Worm (Caenorhabditis elegans): ENCODE data around the gene mtss-1.

ce11 chrIII:8731310-8731709 lies 36.8 kb upstream of the mtss-1 start, which contains the start of gene ZK370.4:
- no peak for TF ChIP-seq ces-1 (GFP tag; optimal IDR thresholded peaks at IDR 0.05)
- TF ChIP-seq pha-4 (tag; optimal IDR thresholded peaks at IDR 0.05), result no peak
- no peak for TF ChIP-seq nhr-12 (tag; optimal IDR thresholded peaks at IDR 0.05)
- TF ChIP-seq flh-1 (GFP tag; optimal IDR thresholded peaks at IDR 0.05), result no peak
- TF ChIP-seq nhr-237 (tag; optimal IDR thresholded peaks at IDR 0.05), result no peak
- no peak for TF ChIP-seq snpc-4 (tag; optimal IDR thresholded peaks at IDR 0.05)
- no peak for TF ChIP-seq lin-13 (tag; optimal IDR thresholded peaks at IDR 0.05)
- TF ChIP-seq unc-120 (tag; optimal IDR thresholded peaks at IDR 0.05; ENCODE audit: poor library complexity, severe bottlenecking), result no peak
- TF ChIP-seq ham-2 (GFP tag; optimal IDR thresholded peaks at IDR 0.05), result no peak
- TF ChIP-seq nhr-28 (tag; optimal IDR thresholded peaks at IDR 0.05), result no peak
